Fruit fly (Drosophila melanogaster) S2 (cell line): ENCODE results near the gene CG12998.

Experiments
- CG8478 ChIP-seq: fragments of >200 bp; optimal IDR thresholded peaks from 2 replicates; lab custom pipeline; 2018
- CTCF ChIP-seq, 2 experiments: fragments of >200 bp; optimal IDR thresholded peaks; 2 replicates each; lab custom pipeline; 2018

- TF ChIP-seq CTCF (optimal IDR thresholded peaks at IDR 0.05; lab: Kevin White, UChicago) (no peak), CG8478 (lab: Kevin White, UChicago) (no peak)
Observed at dm6 chrX:17202498-17203162, 15.8 kb upstream of the CG12998 start, which contains the start of the genes TTLL1A and CG5070.
